Fruit fly (Drosophila melanogaster): ENCODE data around the gene Ndc80.

Ndc80 gene

DNA sequence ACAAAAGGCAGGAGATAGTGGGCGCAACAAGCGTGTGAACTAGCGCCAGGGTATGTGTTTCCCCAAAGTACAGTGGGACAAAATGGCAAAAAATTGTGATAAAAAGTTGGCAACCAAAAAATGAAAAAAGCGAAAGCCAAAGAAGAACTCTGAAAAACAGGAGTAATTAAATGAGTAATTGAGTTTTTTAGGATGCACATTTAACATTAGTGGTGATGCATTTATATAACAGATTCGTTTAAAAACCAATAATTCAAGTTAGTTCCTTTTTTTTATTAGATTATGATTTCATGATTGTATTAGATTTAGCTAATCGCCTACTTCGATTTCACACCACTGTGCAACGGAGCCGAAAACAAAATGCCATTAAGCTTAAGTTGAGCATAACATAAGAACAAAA, 39.5 kb downstream of the Ndc80 start (continued):
- TF ChIP-seq tup (GFP tag; optimal IDR thresholded peaks at IDR 0.05) (no peak), Six4 (GFP tag; optimal IDR thresholded peaks at IDR 0.05) (peak; percentile 34), phol (tag; optimal IDR thresholded peaks at IDR 0.05) (peak; percentile 77), E2f2 (GFP tag; IDR thresholded peaks at IDR 0.05) (no peak), tna (GFP tag; IDR thresholded peaks at IDR 0.05; ENCODE audit: partially characterized antibody) (no peak), CG2712 (tag; optimal IDR thresholded peaks at IDR 0.05) (peak; percentile 71), salm (tag; optimal IDR thresholded peaks at IDR 0.05) (peak; percentile 20), sna (GFP tag; IDR thresholded peaks at IDR 0.05; ENCODE audit: partially characterized antibody) (no peak), sug (tag; optimal IDR thresholded peaks at IDR 0.05) (no peak), E2f1 (GFP tag; IDR thresholded peaks at IDR 0.05) (peak; percentile 49), sisA (GFP tag; IDR thresholded peaks at IDR 0.05) (peak; percentile 24; the same call in 1 of the 2 replicates), zen (tag; optimal IDR thresholded peaks at IDR 0.05) (no peak), kah (GFP tag; optimal IDR thresholded peaks at IDR 0.05) (no peak), ATbp (GFP tag; optimal IDR thresholded peaks at IDR 0.05) (peak; percentile 48), nau (GFP tag; optimal IDR thresholded peaks at IDR 0.05) (peak; percentile 19), Rx (GFP tag; IDR thresholded peaks at IDR 0.05) (no peak), amos (GFP tag; IDR thresholded peaks at IDR 0.05; ENCODE audit: partially characterized antibody) (no peak), pzg (GFP tag; optimal IDR thresholded peaks at IDR 0.05) (no peak), dmrt99B (tag; optimal IDR thresholded peaks at IDR 0.05) (peak; percentile 76), CG4282 (GFP tag; optimal IDR thresholded peaks at IDR 0.05) (no peak), CG12391 (tag; optimal IDR thresholded peaks at IDR 0.05) (peak; percentile 60), CG18619 (GFP tag; optimal IDR thresholded peaks at IDR 0.05) (peak; percentile 49), CG10431 (GFP tag; optimal IDR thresholded peaks at IDR 0.05) (no peak), Bgb (GFP tag; IDR thresholded peaks at IDR 0.05; ENCODE audit: partially characterized antibody) (no peak), knrl (GFP tag; IDR thresholded peaks at IDR 0.05; ENCODE audit: partially characterized antibody) (no peak), CG15514 (GFP tag; optimal IDR thresholded peaks at IDR 0.05) (peak; percentile 35), Dip2 (GFP tag; IDR thresholded peaks at IDR 0.05) (no peak), CG8924 (tag; optimal IDR thresholded peaks at IDR 0.05) (peak; percentile 47), CG7372 (GFP tag; IDR thresholded peaks at IDR 0.05) (no peak), CG14441 (GFP tag; IDR thresholded peaks at IDR 0.05) (peak; percentile 47), chif (GFP tag; optimal IDR thresholded peaks at IDR 0.05) (peak; percentile 48 to 65), Ets97D (GFP tag; optimal IDR thresholded peaks at IDR 0.05) (no peak), klu (GFP tag; IDR thresholded peaks at IDR 0.05) (no peak), CG10321 (GFP tag; IDR thresholded peaks at IDR 0.05) (no peak), CrebB (tag; optimal IDR thresholded peaks at IDR 0.05) (no peak), Ada2b (GFP tag; IDR thresholded peaks at IDR 0.05) (peak; percentile 47), Dad (GFP tag; optimal IDR thresholded peaks at IDR 0.05) (peak; percentile 1), CG2678 (tag; optimal IDR thresholded peaks at IDR 0.05) (peak; percentile 75), gce (GFP tag; IDR thresholded peaks at IDR 0.05) (no peak), lov (optimal IDR thresholded peaks at IDR 0.05) (no peak), lov (GFP tag; IDR thresholded peaks at IDR 0.05) (no peak), psq (GFP tag; optimal IDR thresholded peaks at IDR 0.05) (no peak), CG4617 (GFP tag; optimal IDR thresholded peaks at IDR 0.05; ENCODE audit: borderline replicate concordance) (no peak), Chrac-16 (GFP tag; optimal IDR thresholded peaks at IDR 0.05) (peak; percentile 33), jumu (GFP tag; optimal IDR thresholded peaks at IDR 0.05) (peak; percentile 45), sim (GFP tag; IDR thresholded peaks at IDR 0.05) (no peak), cwo (GFP tag; optimal IDR thresholded peaks at IDR 0.05) (peak; percentile 24), hbn (GFP tag; IDR thresholded peaks at IDR 0.05; ENCODE audit: partially characterized antibody) (no peak), Oaz (GFP tag; IDR thresholded peaks at IDR 0.05) (no peak), toy (GFP tag; IDR thresholded peaks at IDR 0.05) (no peak), Max (GFP tag; optimal IDR thresholded peaks at IDR 0.05) (peak; percentile 35)
